Worm (Caenorhabditis elegans) whole organism, late embryonic: ENCODE data around the gene srw-67.

Experiments used
- C08G9.2 ChIP-seq: sonication (generic microtip); optimal IDR thresholded peaks from 2 replicates; lab custom pipeline; 2016; ENCODE audit warnings: mild to moderate bottlenecking, missing genetic modification characterization, moderate library complexity, missing compliant biosample characterization
- C38D4.7 ChIP-seq: fragments of 200-800 bp; sonication (Bioruptor generic); optimal IDR thresholded peaks from 2 replicates; lab custom pipeline; 2018; ENCODE audit warnings: mild to moderate bottlenecking, missing genetic modification characterization, moderate library complexity, missing compliant biosample characterization
- K02D7.2 ChIP-seq: sonication (generic microtip); optimal IDR thresholded peaks from 2 replicates; lab custom pipeline; 2017; ENCODE audit warnings: mild to moderate bottlenecking, missing genetic modification characterization, missing compliant biosample characterization
- K09A11.1 ChIP-seq: sonication (generic microtip); optimal IDR thresholded peaks from 2 replicates; lab custom pipeline; 2017; ENCODE audit warnings: antibody characterized with exemption, mild to moderate bottlenecking, missing genetic modification characterization, missing compliant biosample characterization; ENCODE audit not compliant: insufficient read depth
- T23F11.4 ChIP-seq: fragments of 200-800 bp; sonication (Bioruptor generic); optimal IDR thresholded peaks from 2 replicates; lab custom pipeline; 2018; ENCODE audit warnings: mild to moderate bottlenecking, missing genetic modification characterization, missing compliant biosample characterization
- ahr-1 ChIP-seq: sonication (generic microtip); optimal IDR thresholded peaks from 2 replicates; lab custom pipeline; 2016; ENCODE audit warnings: missing genetic modification characterization, missing compliant biosample characterization
- ceh-14 ChIP-seq: sonication (generic microtip); optimal IDR thresholded peaks from 2 replicates; lab custom pipeline; 2016; ENCODE audit warnings: missing genotype, missing genetic modification characterization, missing compliant biosample characterization
- ceh-19 ChIP-seq: fragments of 200-800 bp; sonication (Bioruptor generic); optimal IDR thresholded peaks from 2 replicates; lab custom pipeline; 2018; ENCODE audit warnings: mild to moderate bottlenecking, missing genetic modification characterization, missing compliant biosample characterization
- ceh-2 ChIP-seq: sonication (generic microtip); optimal IDR thresholded peaks from 2 replicates; lab custom pipeline; 2016; ENCODE audit warnings: missing genotype, missing genetic modification characterization, missing compliant biosample characterization
- ceh-24 ChIP-seq: sonication (generic microtip); optimal IDR thresholded peaks from 2 replicates; lab custom pipeline; 2016; ENCODE audit warnings: mild to moderate bottlenecking, missing genetic modification characterization, missing compliant biosample characterization
- ceh-34 ChIP-seq: sonication (generic microtip); optimal IDR thresholded peaks from 2 replicates; lab custom pipeline; 2016; ENCODE audit warnings: mild to moderate bottlenecking, missing genetic modification characterization, missing compliant biosample characterization
- ceh-45 ChIP-seq: fragments of 200-800 bp; sonication (Bioruptor generic); IDR thresholded peaks from 2 replicates; pipeline ENCODE4 v1.3.6; 2022; ENCODE audit warnings: missing genetic modification reagents, missing genetic modification characterization, missing compliant biosample characterization
- ceh-9 ChIP-seq: sonication (generic microtip); optimal IDR thresholded peaks from 2 replicates; lab custom pipeline; 2016; ENCODE audit warnings: mild to moderate bottlenecking, missing genetic modification characterization, inconsistent platforms, missing compliant biosample characterization
- dmd-4 ChIP-seq: sonication (generic microtip); optimal IDR thresholded peaks from 2 replicates; lab custom pipeline; 2016; ENCODE audit warnings: borderline replicate concordance, missing genetic modification characterization, missing compliant biosample characterization
- dve-1 ChIP-seq: sonication (generic microtip); optimal IDR thresholded peaks from 2 replicates; lab custom pipeline; 2017; ENCODE audit warnings: antibody characterized with exemption, mild to moderate bottlenecking, missing genetic modification characterization, missing compliant biosample characterization
- elt-2 ChIP-seq: sonication (generic microtip); optimal IDR thresholded peaks from 2 replicates; lab custom pipeline; 2016; ENCODE audit warnings: missing genetic modification reagents, missing genetic modification characterization, missing compliant biosample characterization
- fax-1 ChIP-seq: sonication (generic microtip); optimal IDR thresholded peaks from 2 replicates; lab custom pipeline; 2016; ENCODE audit warnings: missing genotype, missing genetic modification characterization, missing compliant biosample characterization
- fkh-10 ChIP-seq: fragments of 150-350 bp; optimal IDR thresholded peaks from 2 replicates; lab custom pipeline; 2014; ENCODE audit warnings: missing biosample characterization, missing genetic modification reagents, missing genetic modification characterization
- hlh-15 ChIP-seq: sonication (generic microtip); optimal IDR thresholded peaks from 2 replicates; lab custom pipeline; 2016; ENCODE audit warnings: missing genetic modification characterization, missing compliant biosample characterization
- hlh-30 ChIP-seq: sonication (generic microtip); optimal IDR thresholded peaks from 2 replicates; lab custom pipeline; 2017; ENCODE audit warnings: antibody characterized with exemption, missing genetic modification characterization, missing compliant biosample characterization; ENCODE audit not compliant: insufficient read depth
- hlh-6 ChIP-seq: sonication (generic microtip); optimal IDR thresholded peaks from 2 replicates; lab custom pipeline; 2016; ENCODE audit warnings: missing genotype, missing genetic modification characterization, missing compliant biosample characterization
- hlh-8 ChIP-seq: sonication (generic microtip); optimal IDR thresholded peaks from 2 replicates; lab custom pipeline; 2016; ENCODE audit warnings: missing genotype, missing genetic modification characterization, missing compliant biosample characterization
- mec-3 ChIP-seq: sonication (generic microtip); optimal IDR thresholded peaks from 2 replicates; lab custom pipeline; 2016; ENCODE audit warnings: borderline replicate concordance, missing genetic modification characterization, missing compliant biosample characterization
- nfya-1 ChIP-seq: sonication (generic microtip); optimal IDR thresholded peaks from 2 replicates; lab custom pipeline; 2017; ENCODE audit warnings: missing genetic modification characterization, mild to moderate bottlenecking, missing compliant biosample characterization, antibody characterized with exemption, moderate library complexity
- nhr-11 ChIP-seq: fragments of 150-350 bp; optimal IDR thresholded peaks from 2 replicates; lab custom pipeline; 2014; ENCODE audit warnings: missing biosample characterization, missing genetic modification characterization
- npax-4 ChIP-seq: sonication (generic microtip); optimal IDR thresholded peaks from 2 replicates; lab custom pipeline; 2016; ENCODE audit warnings: missing genetic modification characterization, missing compliant biosample characterization
- pag-3 ChIP-seq: sonication (generic microtip); optimal IDR thresholded peaks from 2 replicates; lab custom pipeline; 2016; ENCODE audit warnings: missing compliant biosample characterization, missing genetic modification characterization, borderline replicate concordance
- pros-1 ChIP-seq: fragments of 150-350 bp; optimal IDR thresholded peaks from 2 replicates; lab custom pipeline; 2014; ENCODE audit warnings: missing biosample characterization, missing genetic modification reagents, missing genetic modification characterization
- ref-2 ChIP-seq: sonication (generic microtip); optimal IDR thresholded peaks from 2 replicates; lab custom pipeline; 2016; ENCODE audit warnings: missing genetic modification characterization, missing compliant biosample characterization
- rnt-1 ChIP-seq: sonication (generic microtip); optimal IDR thresholded peaks from 2 replicates; lab custom pipeline; 2016; ENCODE audit warnings: missing genetic modification characterization, missing compliant biosample characterization
- sdc-2 ChIP-seq: sonication (generic microtip); optimal IDR thresholded peaks from 2 replicates; lab custom pipeline; 2016; ENCODE audit warnings: missing genotype, missing genetic modification characterization, missing compliant biosample characterization
- sox-4 ChIP-seq: sonication (generic microtip); optimal IDR thresholded peaks from 2 replicates; lab custom pipeline; 2017; ENCODE audit warnings: mild to moderate bottlenecking, missing genetic modification characterization, inconsistent platforms, missing compliant biosample characterization
- syd-9 ChIP-seq: sonication (generic microtip); optimal IDR thresholded peaks from 2 replicates; lab custom pipeline; 2016; ENCODE audit warnings: mild to moderate bottlenecking, missing genetic modification characterization, moderate library complexity, missing compliant biosample characterization
- tbx-2 ChIP-seq: sonication (generic microtip); optimal IDR thresholded peaks from 2 replicates; lab custom pipeline; 2016; ENCODE audit warnings: missing genetic modification characterization, missing compliant biosample characterization
- unc-3 ChIP-seq, 2 experiments: fragments of 200-800 bp in 1 of 2; sonication (Bioruptor generic) in 1 of 2; sonication (generic microtip) in 1 of 2; conservative IDR thresholded peaks in 1 of 2; optimal IDR thresholded peaks in 1 of 2; 2 replicates each; pipeline versions ENCODE4 v1.3.6 to Lab custom; 2016 to 2022; ENCODE audit warnings: missing compliant biosample characterization in 2 of 2, missing genetic modification characterization in 2 of 2, missing genetic modification reagents in 1 of 2
- unc-42 ChIP-seq: sonication (generic microtip); optimal IDR thresholded peaks from 2 replicates; lab custom pipeline; 2016; ENCODE audit warnings: missing genotype, missing genetic modification characterization, missing compliant biosample characterization
- unc-86 ChIP-seq: sonication (generic microtip); optimal IDR thresholded peaks from 2 replicates; lab custom pipeline; 2016; ENCODE audit warnings: missing genetic modification characterization, missing compliant biosample characterization

Gene srw-67

ce11 chrV:7389771-7390170 lies 27.7 kb upstream of the srw-67 start, which contains the start of gene C02H6.1:
Gene C02H6.1, minus strand, starts transcription at chrV:7389871.
- TF ChIP-seq hlh-15 (tag; lab: Kevin White, UChicago) (no peak), fkh-10 (GFP tag; lab: Kevin White, UChicago) (no peak), npax-4 (tag; lab: Kevin White, UChicago) (no peak), ceh-45 (GFP tag; lab: Robert Waterston, UW) (no peak), ceh-14 (no peak), pag-3 (tag; lab: Kevin White, UChicago) (no peak), C08G9.2 (no peak), ref-2 (tag; lab: Kevin White, UChicago) (no peak), dve-1 (tag; lab: Kevin White, UChicago) (no peak), K02D7.2 (tag; lab: Kevin White, UChicago) (no peak), hlh-30 (tag; lab: Kevin White, UChicago) (no peak), pros-1 (tag; lab: Kevin White, UChicago) (no peak), ceh-34 (tag; lab: Kevin White, UChicago) (no peak), ceh-24 (tag; lab: Kevin White, UChicago) (no peak)

ce11 chrV:7391933-7392332 lies 25.5 kb upstream of the srw-67 start, which contains the start of gene fbxa-105:
Gene fbxa-105, minus strand, starts transcription at chrV:7392029.
- no peak for TF ChIP-seq ceh-45 (GFP tag; lab: Robert Waterston, UW)
- TF ChIP-seq T23F11.4: no peak
- no peak for TF ChIP-seq dve-1 (tag; lab: Kevin White, UChicago)
- TF ChIP-seq unc-42 (tag; lab: Kevin White, UChicago): no peak
- TF ChIP-seq sox-4 (tag; lab: Kevin White, UChicago): no peak
- TF ChIP-seq hlh-30 (tag; lab: Kevin White, UChicago): no peak
- TF ChIP-seq syd-9 (tag; lab: Kevin White, UChicago): no peak
- TF ChIP-seq dmd-4 (tag; lab: Kevin White, UChicago): no peak
- no peak for TF ChIP-seq ceh-2 (tag; lab: Kevin White, UChicago)
- TF ChIP-seq rnt-1 (tag; lab: Kevin White, UChicago): no peak
- no peak for TF ChIP-seq K09A11.1 (tag; lab: Kevin White, UChicago)
- TF ChIP-seq ahr-1 (tag; lab: Kevin White, UChicago): no peak
- no peak for TF ChIP-seq mec-3
- TF ChIP-seq ceh-19 (GFP tag; lab: Kevin White, UChicago): no peak
- no peak for TF ChIP-seq nhr-11 (tag; lab: Kevin White, UChicago)
- no peak for TF ChIP-seq unc-86 (tag; lab: Kevin White, UChicago)
- TF ChIP-seq C38D4.7: no peak

- TF ChIP-seq nfya-1 (tag; lab: Kevin White, UChicago) (no peak), hlh-6 (no peak)
Measured at ce11 chrV:7395359-7395758, 22.1 kb upstream of the srw-67 start, which contains the start of gene srx-9. Gene srx-9, minus strand, starts transcription at chrV:7395459.

- TF ChIP-seq unc-3 (GFP tag; conservative IDR thresholded peaks at IDR 0.05; lab: Robert Waterston, UW): no peak
- TF ChIP-seq unc-3 (tag; optimal IDR thresholded peaks at IDR 0.05; lab: Kevin White, UChicago): no peak
- no peak for TF ChIP-seq dve-1 (tag; lab: Kevin White, UChicago)
- no peak for TF ChIP-seq ceh-34 (tag; lab: Kevin White, UChicago)
Measured at ce11 chrV:7399202-7399601, 18.3 kb upstream of the srw-67 start, which contains the start of gene gst-41. Gene gst-41, minus strand, starts transcription at chrV:7399302.

ce11 chrV:7400095-7400494 lies 17.4 kb upstream of the srw-67 start, which contains the start of gene cnc-9:
Gene cnc-9, minus strand, starts transcription at chrV:7400195.
- TF ChIP-seq nfya-1 (tag; lab: Kevin White, UChicago) (no peak), sdc-2 (no peak), K02D7.2 (tag; lab: Kevin White, UChicago) (no peak), C08G9.2 (no peak), ceh-9 (tag; lab: Kevin White, UChicago) (no peak), tbx-2 (no peak), dmd-4 (tag; lab: Kevin White, UChicago) (no peak), fax-1 (tag; lab: Kevin White, UChicago) (no peak), hlh-8 (no peak), elt-2 (tag; lab: Kevin White, UChicago) (no peak)
